Fruit fly (Drosophila melanogaster): ENCODE data around the gene ndl.
A peak's percentile ranks its signal among the peaks of the same experiment; 100 is the strongest.

Gene ndl

DNA sequence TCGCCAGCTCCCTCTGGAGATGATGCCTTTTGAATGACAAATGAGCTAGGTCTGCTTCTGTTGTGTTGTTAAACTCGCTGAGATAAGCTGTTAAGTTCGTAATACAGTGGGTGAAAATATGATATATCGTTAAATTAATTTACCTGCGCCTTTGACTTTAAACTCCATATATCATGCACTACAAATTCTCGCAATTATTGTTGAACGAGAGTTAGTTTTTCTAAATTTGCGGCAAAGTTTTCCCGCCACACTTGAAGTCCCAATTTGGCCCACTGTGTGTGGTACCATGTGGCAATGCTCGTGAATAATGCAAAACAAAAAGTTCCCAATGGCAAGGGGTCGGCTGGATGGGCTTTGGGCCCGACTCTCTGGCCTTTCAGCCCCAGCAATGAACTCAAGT is 26.5 kb downstream of the ndl start (continued):
- TF ChIP-seq vnd (GFP tag; IDR thresholded peaks at IDR 0.05; ENCODE audit: partially characterized antibody) (no peak), Lhr (GFP tag; optimal IDR thresholded peaks at IDR 0.05) (no peak), CG15601 (tag; optimal IDR thresholded peaks at IDR 0.05) (no peak), CG6791 (GFP tag; IDR thresholded peaks at IDR 0.05; ENCODE audit: partially characterized antibody) (no peak), Aef1 (GFP tag; IDR thresholded peaks at IDR 0.05) (peak; percentile 42; the same call in 2 of the 3 replicates), CG18764 (GFP tag; optimal IDR thresholded peaks at IDR 0.05) (no peak), CG1602 (GFP tag; optimal IDR thresholded peaks at IDR 0.05) (no peak), CG9437 (GFP tag; optimal IDR thresholded peaks at IDR 0.05) (peak; percentile 31), slou (GFP tag; optimal IDR thresholded peaks at IDR 0.05) (no peak), Jarid2 (GFP tag; optimal IDR thresholded peaks at IDR 0.05) (peak; percentile 11), tup (GFP tag; optimal IDR thresholded peaks at IDR 0.05) (no peak), CG2712 (tag; optimal IDR thresholded peaks at IDR 0.05) (no peak), Ptx1 (GFP tag; IDR thresholded peaks at IDR 0.05) (peak; percentile 85), so (GFP tag; IDR thresholded peaks at IDR 0.05) (peak; percentile 76; the same call in 2 of the 3 replicates), Eip74EF (GFP tag; optimal IDR thresholded peaks at IDR 0.05) (no peak), Xrp1 (GFP tag; IDR thresholded peaks at IDR 0.05) (peak; percentile 36; the same call in 1 of the 2 replicates), sima (GFP tag; optimal IDR thresholded peaks at IDR 0.05) (no peak), zen2 (GFP tag; IDR thresholded peaks at IDR 0.05; ENCODE audit: partially characterized antibody) (no peak), CG12104 (GFP tag; optimal IDR thresholded peaks at IDR 0.05) (peak; percentile 7), CG12299 (tag; optimal IDR thresholded peaks at IDR 0.05) (no peak), dmrt11E (tag; optimal IDR thresholded peaks at IDR 0.05) (no peak), Hr51 (GFP tag; optimal IDR thresholded peaks at IDR 0.05) (peak; percentile 37 to 85), CG3281 (GFP tag; optimal IDR thresholded peaks at IDR 0.05) (peak; percentile 68), Pdp1 (GFP tag; optimal IDR thresholded peaks at IDR 0.05) (no peak), zfh2 (GFP tag; optimal IDR thresholded peaks at IDR 0.05) (no peak), CG2889 (GFP tag; IDR thresholded peaks at IDR 0.05) (peak; percentile 53; the same call in 1 of the 3 replicates), CG12236 (GFP tag; optimal IDR thresholded peaks at IDR 0.05) (peak; percentile 7), CG11723 (GFP tag; optimal IDR thresholded peaks at IDR 0.05) (peak; percentile 45), E2f1 (GFP tag; IDR thresholded peaks at IDR 0.05) (peak; percentile 62), CG1024 (GFP tag; IDR thresholded peaks at IDR 0.05) (peak; percentile 55; the same call in 1 of the 2 replicates), CG10209 (GFP tag; optimal IDR thresholded peaks at IDR 0.05) (peak; percentile 36), CG16863 (GFP tag; optimal IDR thresholded peaks at IDR 0.05) (peak; percentile 36), CG1529 (GFP tag; optimal IDR thresholded peaks at IDR 0.05) (peak; percentile 6), Atf-2 (GFP tag; optimal IDR thresholded peaks at IDR 0.05) (peak; percentile 13), ewg (GFP tag; optimal IDR thresholded peaks at IDR 0.05) (peak; percentile 43), bigmax (GFP tag; optimal IDR thresholded peaks at IDR 0.05) (no peak), CG16813 (GFP tag; IDR thresholded peaks at IDR 0.05; ENCODE audit: partially characterized antibody) (no peak), ATbp (GFP tag; optimal IDR thresholded peaks at IDR 0.05) (peak; percentile 13), CG10543 (GFP tag; optimal IDR thresholded peaks at IDR 0.05) (no peak), CG10462 (GFP tag; optimal IDR thresholded peaks at IDR 0.05) (no peak), tx (GFP tag; optimal IDR thresholded peaks at IDR 0.05) (peak; percentile 40), CG4328 (GFP tag; optimal IDR thresholded peaks at IDR 0.05) (no peak), Hr78 (GFP tag; optimal IDR thresholded peaks at IDR 0.05) (peak in 1 of 2 experiments; percentile 84), Ets65A (GFP tag) (no peak), CG11247 (GFP tag; IDR thresholded peaks at IDR 0.05) (0 out of 2 replicates have a peak, but pooled peaks have one; percentile 44), ac (GFP tag; optimal IDR thresholded peaks at IDR 0.05) (no peak), gcm2 (GFP tag; optimal IDR thresholded peaks at IDR 0.05) (no peak), Doc2 (GFP tag; IDR thresholded peaks at IDR 0.05) (no peak), CG13894 (tag; optimal IDR thresholded peaks at IDR 0.05) (peak; percentile 14), NFAT (GFP tag; IDR thresholded peaks at IDR 0.05) (no peak)

Data from whole organism, embryonic.